Worm (Caenorhabditis elegans): ENCODE data around the gene C03B1.4.
A peak's percentile ranks its signal among the peaks of the same experiment; 100 is the strongest.

The C03B1.4 gene

DNA sequence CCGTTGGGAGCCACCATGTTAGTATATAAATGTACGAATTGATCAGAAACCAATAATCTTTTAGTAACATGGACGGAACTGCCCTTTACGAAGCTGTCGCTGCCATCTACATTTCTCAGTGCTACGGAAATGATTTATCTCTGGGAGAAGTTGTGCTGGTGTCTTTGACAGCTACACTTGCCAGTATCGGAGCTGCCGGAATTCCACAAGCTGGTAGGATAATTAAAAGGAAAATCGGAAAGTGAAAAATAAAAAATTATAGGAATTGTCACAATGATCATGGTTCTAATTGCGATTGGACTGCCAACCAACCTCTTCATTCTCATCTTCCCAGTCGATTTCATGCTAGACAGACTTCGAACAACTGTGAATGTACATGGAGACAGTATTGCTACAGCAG lies 41.6 kb downstream of the C03B1.4 start:
- TF ChIP-seq hlh-8 (tag; optimal IDR thresholded peaks at IDR 0.05), result no peak
- no peak for TF ChIP-seq madf-2 (tag; optimal IDR thresholded peaks at IDR 0.05)
- TF ChIP-seq unc-55 (GFP tag; optimal IDR thresholded peaks at IDR 0.05), result no peak
- no peak for TF ChIP-seq hlh-13 (GFP tag; optimal IDR thresholded peaks at IDR 0.05)
- no peak for TF ChIP-seq ceh-22 (tag; optimal IDR thresholded peaks at IDR 0.05)
- no peak for TF ChIP-seq pha-4 (tag; optimal IDR thresholded peaks at IDR 0.05)
- TF ChIP-seq elt-4 (tag; optimal IDR thresholded peaks at IDR 0.05), result no peak
- no peak for TF ChIP-seq nhr-232 (tag; optimal IDR thresholded peaks at IDR 0.05)
- TF ChIP-seq nfya-1 (tag; optimal IDR thresholded peaks at IDR 0.05), result no peak
- TF ChIP-seq ceh-18 (tag; optimal IDR thresholded peaks at IDR 0.05), result no peak
- TF ChIP-seq ztf-16 (tag; optimal IDR thresholded peaks at IDR 0.05), result no peak
- no peak for TF ChIP-seq ceh-9 (tag; optimal IDR thresholded peaks at IDR 0.05)
- TF ChIP-seq zip-5 (tag; optimal IDR thresholded peaks at IDR 0.05), result no peak
- TF ChIP-seq pat-9 (tag; optimal IDR thresholded peaks at IDR 0.05), result no peak
- TF ChIP-seq pha-2 (tag; optimal IDR thresholded peaks at IDR 0.05), result no peak
- TF ChIP-seq T23F11.4 (GFP tag; optimal IDR thresholded peaks at IDR 0.05), result no peak
- no peak for TF ChIP-seq K02D7.2 (tag; optimal IDR thresholded peaks at IDR 0.05)

DNA sequence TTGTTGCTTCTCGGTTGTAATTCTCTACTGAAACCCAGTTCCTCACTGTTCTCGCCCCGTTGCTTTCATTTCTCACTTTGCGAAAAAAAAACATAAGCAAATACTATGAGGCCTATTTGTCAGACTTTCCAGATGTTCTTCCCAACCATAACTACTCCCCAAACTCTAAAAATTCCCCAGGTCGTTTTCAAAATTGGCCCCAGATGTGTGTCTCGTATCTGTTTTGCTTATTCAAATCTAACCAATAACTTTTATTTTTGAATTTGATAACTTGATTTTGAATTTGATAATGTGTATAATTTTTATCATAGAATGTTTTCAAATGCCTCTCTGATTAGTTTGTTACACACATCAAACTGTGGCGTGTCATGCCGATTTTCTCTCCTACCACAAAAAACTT lies 43.5 kb downstream of the C03B1.4 start:
- TF ChIP-seq pat-9 (tag; optimal IDR thresholded peaks at IDR 0.05), result no peak
- TF ChIP-seq ref-2 (tag; optimal IDR thresholded peaks at IDR 0.05), result no peak
- TF ChIP-seq hlh-30 (tag; optimal IDR thresholded peaks at IDR 0.05; ENCODE audit: insufficient read depth), result no peak
- TF ChIP-seq syd-9 (tag; optimal IDR thresholded peaks at IDR 0.05), result no peak

ce11 chrX:6408286-6408685 lies 44.0 kb downstream of the C03B1.4 start:
- TF ChIP-seq sdc-2 (tag; optimal IDR thresholded peaks at IDR 0.05) (no peak), elt-2 (tag; optimal IDR thresholded peaks at IDR 0.05) (peak; percentile 28), T23F11.4 (GFP tag; optimal IDR thresholded peaks at IDR 0.05) (no peak), K02D7.2 (tag; optimal IDR thresholded peaks at IDR 0.05) (no peak), ceh-22 (tag; optimal IDR thresholded peaks at IDR 0.05) (no peak)

DNA sequence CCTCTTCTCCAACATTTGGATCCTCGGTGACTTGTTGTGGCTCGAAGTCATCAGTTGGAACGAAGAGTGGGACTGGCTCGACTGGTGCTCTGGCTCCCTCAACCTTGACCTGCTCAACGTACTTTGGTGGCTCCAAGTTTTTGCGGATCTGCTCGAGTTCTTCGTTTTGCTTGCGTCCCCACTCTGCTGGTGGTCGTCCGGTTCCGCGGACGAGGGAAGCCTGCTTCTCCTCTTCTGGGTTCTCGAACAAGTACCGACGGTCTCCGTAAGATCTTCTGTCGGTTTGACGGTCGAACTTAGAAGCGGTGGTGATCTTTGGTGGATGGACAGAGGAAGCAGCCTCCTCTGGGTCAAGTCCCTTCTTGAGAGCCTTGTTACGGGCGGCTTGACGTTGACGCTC lies 44.4 kb downstream of the C03B1.4 start:
- TF ChIP-seq nhr-11 (tag; optimal IDR thresholded peaks at IDR 0.05), result no peak
- TF ChIP-seq lin-11 (tag; optimal IDR thresholded peaks at IDR 0.05), result no peak
- TF ChIP-seq elt-4 (tag; optimal IDR thresholded peaks at IDR 0.05), result no peak
- TF ChIP-seq Y22D7AL.16 (tag; optimal IDR thresholded peaks at IDR 0.05), result no peak
- TF ChIP-seq K09A11.1 (tag; optimal IDR thresholded peaks at IDR 0.05; ENCODE audit: insufficient read depth), result no peak
- TF ChIP-seq pax-1 (tag; optimal IDR thresholded peaks at IDR 0.05), result no peak
- TF ChIP-seq ceh-48 (tag; optimal IDR thresholded peaks at IDR 0.05), result no peak
- TF ChIP-seq tbx-2 (tag; optimal IDR thresholded peaks at IDR 0.05), result no peak
- TF ChIP-seq hlh-13 (GFP tag; optimal IDR thresholded peaks at IDR 0.05), result no peak
- TF ChIP-seq fkh-6 (tag; optimal IDR thresholded peaks at IDR 0.05), result no peak
- TF ChIP-seq hlh-6 (tag; optimal IDR thresholded peaks at IDR 0.05), result no peak
- TF ChIP-seq T23F11.4 (GFP tag; optimal IDR thresholded peaks at IDR 0.05), result no peak
- TF ChIP-seq ceh-2 (tag; optimal IDR thresholded peaks at IDR 0.05), result no peak
- no peak for TF ChIP-seq zip-5 (tag; optimal IDR thresholded peaks at IDR 0.05)
- no peak for TF ChIP-seq fkh-10 (GFP tag; optimal IDR thresholded peaks at IDR 0.05)
- no peak for TF ChIP-seq rnt-1 (tag; optimal IDR thresholded peaks at IDR 0.05)
- no peak for TF ChIP-seq hlh-15 (tag; optimal IDR thresholded peaks at IDR 0.05)
- TF ChIP-seq F13H6.1 (tag; optimal IDR thresholded peaks at IDR 0.05), result no peak

DNA sequence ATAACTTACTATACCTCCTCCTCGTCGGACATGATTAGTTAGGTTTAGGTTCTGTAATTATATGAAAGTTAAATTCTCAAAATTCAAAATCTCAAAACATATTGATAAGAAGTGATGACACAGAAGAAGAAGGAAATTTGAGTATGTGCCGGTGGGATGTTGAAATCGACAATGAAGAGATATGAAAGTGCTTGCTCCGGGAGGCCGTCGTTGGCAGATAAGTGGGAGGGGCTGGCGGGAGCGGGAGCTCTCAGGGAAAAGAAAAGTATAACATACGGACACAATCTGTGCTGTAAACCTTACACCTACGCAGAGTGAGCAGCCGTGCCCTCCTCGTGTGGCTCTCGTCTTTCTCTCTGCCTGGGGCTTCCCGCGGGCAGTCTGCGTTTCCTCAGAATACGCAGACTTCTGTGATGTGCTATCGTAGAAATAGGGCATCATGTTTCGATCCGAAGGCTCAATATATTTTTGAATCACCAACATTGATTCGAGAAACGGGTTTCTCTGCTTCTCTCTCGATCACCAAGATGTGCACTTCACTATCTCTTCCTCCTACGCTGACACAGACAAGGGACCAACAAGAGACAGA lies 46.0 kb downstream of the C03B1.4 start, which contains the start of gene mup-2:
Gene mup-2 (minus strand): TSS at position 51 of the 589 bp plus-strand sequence.
- TF ChIP-seq tbx-7 (tag; optimal IDR thresholded peaks at IDR 0.05) (no peak), ceh-34 (tag; optimal IDR thresholded peaks at IDR 0.05) (peak; percentile 74), pat-9 (tag; optimal IDR thresholded peaks at IDR 0.05) (peak; percentile 45), ceh-9 (tag; optimal IDR thresholded peaks at IDR 0.05) (no peak), pqm-1 (tag; optimal IDR thresholded peaks at IDR 0.05) (no peak), Y22D7AL.16 (tag; optimal IDR thresholded peaks at IDR 0.05) (no peak), ceh-30 (tag; optimal IDR thresholded peaks at IDR 0.05) (no peak), ceh-14 (tag; optimal IDR thresholded peaks at IDR 0.05) (peak; percentile 24), K02D7.2 (tag; optimal IDR thresholded peaks at IDR 0.05) (no peak), mec-3 (tag; optimal IDR thresholded peaks at IDR 0.05; ENCODE audit: borderline replicate concordance) (no peak), elt-2 (tag; optimal IDR thresholded peaks at IDR 0.05) (no peak), unc-42 (tag; optimal IDR thresholded peaks at IDR 0.05) (no peak), npax-4 (tag; optimal IDR thresholded peaks at IDR 0.05) (no peak), elt-4 (tag; optimal IDR thresholded peaks at IDR 0.05) (no peak), zip-5 (tag; optimal IDR thresholded peaks at IDR 0.05) (no peak), gmeb-2 (tag; optimal IDR thresholded peaks at IDR 0.05) (no peak), hlh-8 (tag; optimal IDR thresholded peaks at IDR 0.05) (peak; percentile 45), syd-9 (tag; optimal IDR thresholded peaks at IDR 0.05) (peak; percentile 32), K09A11.1 (tag; optimal IDR thresholded peaks at IDR 0.05; ENCODE audit: insufficient read depth) (no peak)
